Fruit fly (Drosophila melanogaster) whole organism, prepupa: ENCODE results near the gene Snx3.

Source experiments
- Blimp-1 ChIP-seq: fragments of 200-800 bp; sonication (Bioruptor generic); optimal IDR thresholded peaks from 3 replicates; lab custom pipeline; 2017; ENCODE audit warnings: missing biosample characterization, missing genetic modification characterization, mild to moderate bottlenecking, moderate library complexity, missing genetic modification reagents
- CG10669 ChIP-seq: fragments of 200-800 bp; sonication (Bioruptor generic); optimal IDR thresholded peaks from 3 replicates; lab custom pipeline; 2018; ENCODE audit warnings: missing biosample characterization, mild to moderate bottlenecking, missing genetic modification characterization, moderate library complexity
- CG11294 ChIP-seq: fragments of 200-800 bp; sonication (Bioruptor generic); IDR thresholded peaks from 2 replicates; pipeline ENCODE4 v1.3.6; 2022; ENCODE audit warnings: missing biosample characterization, missing genetic modification characterization
- CG11762 ChIP-seq: fragments of 200-800 bp; sonication (Bioruptor generic); optimal IDR thresholded peaks from 3 replicates; lab custom pipeline; 2016; ENCODE audit warnings: missing biosample characterization, missing genetic modification characterization; ENCODE audit not compliant: insufficient read depth
- CG11902 ChIP-seq: fragments of 200-800 bp; sonication (Bioruptor generic); optimal IDR thresholded peaks from 3 replicates; lab custom pipeline; 2016; ENCODE audit warnings: missing biosample characterization, missing genetic modification characterization
- CG3032 ChIP-seq: fragments of 200-800 bp; optimal IDR thresholded peaks from 2 replicates; lab custom pipeline; 2019; ENCODE audit warnings: missing biosample characterization, mild to moderate bottlenecking, missing genetic modification characterization, moderate library complexity
- CG31627 ChIP-seq: fragments of 200-800 bp; sonication (Bioruptor generic); optimal IDR thresholded peaks from 3 replicates; lab custom pipeline; 2016; ENCODE audit warnings: missing biosample characterization, missing genetic modification characterization
- CG32006 ChIP-seq: fragments of 200-800 bp; sonication (Bioruptor generic); optimal IDR thresholded peaks from 3 replicates; lab custom pipeline; 2017; ENCODE audit warnings: missing biosample characterization, mild to moderate bottlenecking, missing genetic modification characterization
- CG34406 ChIP-seq: fragments of 200-800 bp; sonication (Bioruptor generic); optimal IDR thresholded peaks from 3 replicates; lab custom pipeline; 2016; ENCODE audit warnings: missing biosample characterization, missing genetic modification characterization
- CG4318 ChIP-seq: fragments of 200-800 bp; sonication (Bioruptor generic); optimal IDR thresholded peaks from 3 replicates; lab custom pipeline; 2017; ENCODE audit warnings: missing biosample characterization, mild to moderate bottlenecking, missing genetic modification characterization
- CG6163 ChIP-seq: fragments of 200-800 bp; sonication (Bioruptor generic); IDR thresholded peaks from 3 replicates; pipeline ENCODE4 v1.3.6; 2022; ENCODE audit warnings: missing biosample characterization, missing genetic modification characterization
- CG6276 ChIP-seq: fragments of 200-800 bp; sonication (Bioruptor generic); optimal IDR thresholded peaks from 2 replicates; lab custom pipeline; 2017; ENCODE audit warnings: missing biosample characterization, mild to moderate bottlenecking, missing genetic modification characterization
- CG6792 ChIP-seq: fragments of 200-800 bp; sonication (Bioruptor generic); optimal IDR thresholded peaks from 3 replicates; lab custom pipeline; 2016; ENCODE audit warnings: missing biosample characterization, missing genetic modification characterization
- CG6808 ChIP-seq: fragments of 200-800 bp; sonication (Bioruptor generic); optimal IDR thresholded peaks from 3 replicates; lab custom pipeline; 2017; ENCODE audit warnings: missing biosample characterization, missing genetic modification characterization, mild to moderate bottlenecking, moderate library complexity, missing genetic modification reagents
- CG6854 ChIP-seq: fragments of 200-800 bp; sonication (Bioruptor generic); optimal IDR thresholded peaks from 2 replicates; lab custom pipeline; 2017; ENCODE audit warnings: missing biosample characterization, mild to moderate bottlenecking, missing genetic modification characterization
- CG7368 ChIP-seq: fragments of 200-800 bp; sonication (Bioruptor generic); optimal IDR thresholded peaks from 3 replicates; lab custom pipeline; 2016; ENCODE audit warnings: missing biosample characterization, missing genetic modification characterization
- CG8119 ChIP-seq: fragments of 200-800 bp; sonication (Bioruptor generic); IDR thresholded peaks from 3 replicates; pipeline ENCODE4 v1.3.6; 2022; ENCODE audit warnings: missing biosample characterization, missing genetic modification characterization
- CG9139 ChIP-seq: fragments of 200-800 bp; sonication (Bioruptor generic); optimal IDR thresholded peaks from 3 replicates; lab custom pipeline; 2017; ENCODE audit warnings: missing biosample characterization, mild to moderate bottlenecking, missing genetic modification characterization
- Eip78C ChIP-seq: fragments of 200-800 bp; sonication (Bioruptor generic); peaks from one replicate; lab custom pipeline; 2016; ENCODE audit warnings: missing biosample characterization, missing genetic modification characterization
- Eip93F ChIP-seq: fragments of 200-800 bp; sonication (Bioruptor generic); optimal IDR thresholded peaks from 2 replicates; lab custom pipeline; 2016; ENCODE audit warnings: missing biosample characterization, mild to moderate bottlenecking, missing genetic modification characterization
- Ets96B ChIP-seq: fragments of 200-800 bp; optimal IDR thresholded peaks from 2 replicates; lab custom pipeline; 2019; ENCODE audit warnings: missing biosample characterization, mild to moderate bottlenecking, missing genetic modification characterization, moderate library complexity
- Gug ChIP-seq: fragments of 200-800 bp; sonication (Bioruptor generic); IDR thresholded peaks from 2 replicates; pipeline ENCODE4 v1.3.6; 2022; ENCODE audit warnings: missing biosample characterization, missing genetic modification characterization
- Hr39 ChIP-seq: fragments of 200-800 bp; sonication (Bioruptor generic); optimal IDR thresholded peaks from 2 replicates; lab custom pipeline; 2016; ENCODE audit warnings: missing biosample characterization, missing genetic modification characterization
- Hr4 ChIP-seq: fragments of 200-800 bp; sonication (Bioruptor generic); optimal IDR thresholded peaks from 3 replicates; lab custom pipeline; 2016; ENCODE audit warnings: missing biosample characterization, missing genetic modification characterization
- Lpt ChIP-seq: fragments of 200-800 bp; sonication (Bioruptor generic); optimal IDR thresholded peaks from 3 replicates; lab custom pipeline; 2016; ENCODE audit warnings: missing biosample characterization, missing genetic modification characterization
- OdsH ChIP-seq: fragments of 200-800 bp; sonication (Bioruptor generic); optimal IDR thresholded peaks from 3 replicates; lab custom pipeline; 2016; ENCODE audit warnings: missing biosample characterization, missing genetic modification characterization
- Smox ChIP-seq: fragments of 200-800 bp; sonication (Bioruptor generic); optimal IDR thresholded peaks from 3 replicates; lab custom pipeline; 2016; ENCODE audit warnings: missing biosample characterization, missing genetic modification characterization
- Sox14 ChIP-seq: fragments of 200-800 bp; sonication (Bioruptor generic); optimal IDR thresholded peaks from 3 replicates; lab custom pipeline; 2016; ENCODE audit warnings: missing biosample characterization, missing genetic modification characterization
- Sox15 ChIP-seq: fragments of 200-800 bp; sonication (Bioruptor generic); optimal IDR thresholded peaks from 3 replicates; lab custom pipeline; 2016; ENCODE audit warnings: missing biosample characterization, missing genetic modification characterization
- achi ChIP-seq: fragments of 200-800 bp; sonication (Bioruptor generic); optimal IDR thresholded peaks from 3 replicates; lab custom pipeline; 2016; ENCODE audit warnings: missing biosample characterization, missing genetic modification characterization
- dac ChIP-seq: fragments of 200-800 bp; sonication (Bioruptor generic); optimal IDR thresholded peaks from 2 replicates; lab custom pipeline; 2017; ENCODE audit warnings: missing biosample characterization, mild to moderate bottlenecking, missing genetic modification characterization
- dsx ChIP-seq: fragments of 200-800 bp; optimal IDR thresholded peaks from 3 replicates; lab custom pipeline; 2019; ENCODE audit warnings: missing biosample characterization, mild to moderate bottlenecking, missing genetic modification characterization, moderate library complexity; ENCODE audit not compliant: poor library complexity, severe bottlenecking
- eg ChIP-seq: fragments of 200-800 bp; sonication (Bioruptor generic); IDR thresholded peaks from 3 replicates; pipeline ENCODE4 v1.3.6; 2022; ENCODE audit warnings: missing biosample characterization, missing genetic modification characterization
- fd85E ChIP-seq: fragments of 200-800 bp; sonication (Bioruptor generic); optimal IDR thresholded peaks from 3 replicates; lab custom pipeline; 2016; ENCODE audit warnings: missing biosample characterization, missing genetic modification characterization
- fkh ChIP-seq: fragments of 200-800 bp; sonication (Bioruptor generic); optimal IDR thresholded peaks from 3 replicates; lab custom pipeline; 2017; ENCODE audit warnings: missing biosample characterization, mild to moderate bottlenecking, missing genetic modification characterization, moderate library complexity
- pdm3 ChIP-seq: fragments of 200-800 bp; sonication (Bioruptor generic); optimal IDR thresholded peaks from 3 replicates; lab custom pipeline; 2016; ENCODE audit warnings: missing biosample characterization, missing genetic modification characterization
- salr ChIP-seq, 2 experiments: fragments of 200-800 bp; sonication (Bioruptor generic); optimal IDR thresholded peaks; 3 replicates each; lab custom pipeline; 2016 to 2018; ENCODE audit warnings: missing biosample characterization in 2 of 2, missing genetic modification characterization in 2 of 2, mild to moderate bottlenecking in 1 of 2
- spab ChIP-seq: fragments of 200-800 bp; sonication (Bioruptor generic); optimal IDR thresholded peaks from 2 replicates; lab custom pipeline; 2017; ENCODE audit warnings: missing biosample characterization, mild to moderate bottlenecking, missing genetic modification characterization, missing genetic modification reagents
- ss ChIP-seq, 2 experiments: fragments of 200-800 bp; sonication (Bioruptor generic); optimal IDR thresholded peaks; 2 replicates in 1 of 2; 3 replicates in 1 of 2; lab custom pipeline; 2017 to 2018; ENCODE audit warnings: mild to moderate bottlenecking in 2 of 2, missing biosample characterization in 2 of 2, missing genetic modification characterization in 2 of 2, moderate library complexity in 1 of 2
- vri ChIP-seq: fragments of 200-800 bp; sonication (Bioruptor generic); optimal IDR thresholded peaks from 3 replicates; lab custom pipeline; 2016; ENCODE audit warnings: missing biosample characterization, mild to moderate bottlenecking, missing genetic modification characterization

Gene Snx3

DNA sequence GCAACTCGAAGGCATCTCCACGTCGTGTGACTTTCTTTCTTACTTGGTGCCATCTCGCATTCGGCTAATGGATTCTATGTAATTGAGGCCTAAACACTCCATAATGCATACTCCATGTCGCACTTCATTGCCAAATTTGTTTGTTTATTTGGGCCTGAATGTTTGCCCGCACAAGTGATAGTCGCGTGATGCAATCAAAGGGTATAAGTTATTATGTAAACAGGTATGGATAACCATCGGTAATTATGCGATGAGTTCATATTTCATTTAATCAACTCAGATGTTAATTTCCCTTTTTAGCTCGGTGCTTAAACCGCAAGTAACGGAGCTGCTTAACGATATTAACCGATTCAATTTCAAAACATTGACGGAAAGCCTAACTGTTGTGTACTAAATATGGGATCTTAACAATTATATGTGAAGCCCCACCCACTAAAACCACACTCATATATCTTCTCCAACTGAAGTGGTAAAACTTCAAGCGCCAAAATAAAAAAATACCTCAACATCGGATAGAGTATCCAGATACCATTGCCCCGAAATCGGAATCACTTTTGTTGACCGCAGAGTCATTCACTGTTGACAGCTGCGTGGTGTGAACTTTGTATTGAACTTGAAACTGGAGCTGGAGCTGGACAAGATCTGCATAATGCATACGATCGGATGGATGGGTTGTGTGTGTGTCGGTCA is 16.9 kb downstream of the Snx3 start (continued):
- TF ChIP-seq Hr39 (GFP tag; lab: Kevin White, UChicago) (peak; percentile 17), pdm3 (GFP tag; lab: Kevin White, UChicago) (peak; percentile 14)

DNA sequence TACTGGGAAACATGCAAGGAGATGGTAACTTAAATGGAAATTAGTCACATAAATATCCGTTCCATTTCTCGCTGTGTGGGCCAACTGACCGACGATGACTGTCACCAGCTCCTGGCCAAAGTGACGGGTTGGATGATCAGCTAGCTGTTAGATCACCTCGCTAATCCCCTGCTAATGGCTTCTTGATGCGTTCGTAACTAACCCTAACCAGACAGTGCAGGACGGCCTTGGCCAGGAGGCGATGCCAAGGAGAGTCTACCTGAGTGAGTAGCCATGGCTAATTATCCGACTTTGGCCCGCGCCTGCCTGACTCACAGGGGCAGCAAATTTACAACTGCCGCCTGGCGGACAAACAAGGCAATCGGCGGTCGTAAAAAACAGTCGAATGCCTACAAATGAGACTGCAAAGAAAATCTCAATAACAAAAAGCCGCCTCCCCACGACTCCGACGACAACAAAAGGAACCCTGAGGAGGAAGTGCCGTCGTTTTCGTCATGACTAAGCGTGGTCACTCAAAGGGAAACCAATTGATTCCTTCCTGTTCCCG is 18.0 kb downstream of the Snx3 start:
- TF ChIP-seq CG8119 (GFP tag; lab: Robert Waterston, UW) (no peak), Eip78C (GFP tag; lab: Kevin White, UChicago) (peak; percentile 33), CG6163 (GFP tag; lab: Robert Waterston, UW) (0 out of 3 replicates have a peak, but pooled peaks have one; percentile 21)

DNA sequence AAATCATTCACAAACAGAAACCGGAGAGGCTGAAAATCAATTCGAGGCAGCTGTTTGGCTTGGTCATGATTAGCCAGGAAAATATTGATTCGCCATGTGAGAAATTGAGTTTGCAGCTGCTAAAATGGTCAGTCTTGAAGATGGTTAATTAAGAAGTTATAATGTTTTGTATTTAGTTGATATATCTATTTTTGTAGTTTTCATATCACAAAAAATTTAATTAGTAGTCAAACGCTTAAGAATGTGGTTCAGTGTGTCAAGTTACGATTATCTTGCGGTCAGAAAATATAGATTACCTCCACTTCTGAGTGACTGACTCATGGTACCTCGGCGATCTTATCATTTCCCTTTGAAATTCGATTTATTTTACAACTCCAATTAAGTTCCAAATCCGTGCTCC is 19.1 kb downstream of the Snx3 start:
- TF ChIP-seq Eip78C (GFP tag; lab: Kevin White, UChicago), result peak; percentile 78
- TF ChIP-seq CG6792, result no peak

DNA sequence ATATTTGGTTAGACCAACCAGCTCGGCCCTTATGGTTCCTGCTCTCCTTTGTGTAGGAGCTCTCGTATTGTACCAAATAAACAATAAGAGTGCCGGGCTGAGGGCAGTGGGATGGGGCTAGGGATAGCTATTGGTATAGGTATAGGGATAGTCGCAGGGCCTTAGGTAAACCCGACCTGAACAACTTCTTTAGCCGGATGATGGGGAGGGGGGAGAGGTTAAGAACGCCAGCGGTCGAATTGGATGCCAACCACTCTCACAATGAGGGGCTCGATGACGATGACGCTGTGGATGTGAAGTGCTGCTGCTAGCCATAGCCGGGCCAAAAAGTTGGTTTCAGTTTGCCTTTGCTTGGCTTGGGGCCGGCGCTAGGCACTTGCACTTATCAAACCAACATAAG is 19.5 kb downstream of the Snx3 start:
- TF ChIP-seq salr (GFP tag; optimal IDR thresholded peaks at IDR 0.05; lab: Kevin White, UChicago) (no peak), CG3032 (tag; lab: Kevin White, UChicago) (no peak), fd85E (GFP tag; lab: Kevin White, UChicago) (no peak), OdsH (GFP tag; lab: Kevin White, UChicago) (no peak), CG31627 (GFP tag; lab: Kevin White, UChicago) (no peak), Ets96B (no peak), Eip78C (GFP tag; lab: Kevin White, UChicago) (no peak), achi (no peak), Sox14 (GFP tag; lab: Kevin White, UChicago) (no peak), Eip93F (GFP tag; lab: Kevin White, UChicago) (no peak), Smox (GFP tag; lab: Kevin White, UChicago) (no peak), CG6163 (GFP tag; lab: Robert Waterston, UW) (no peak), CG11762 (GFP tag; lab: Kevin White, UChicago) (no peak), Blimp-1 (GFP tag; lab: Kevin White, UChicago) (no peak), CG7368 (GFP tag; lab: Kevin White, UChicago) (no peak), Hr4 (no peak), CG32006 (GFP tag; lab: Kevin White, UChicago) (no peak), pdm3 (GFP tag; lab: Kevin White, UChicago) (no peak), CG6808 (GFP tag; lab: Kevin White, UChicago) (no peak)

DNA sequence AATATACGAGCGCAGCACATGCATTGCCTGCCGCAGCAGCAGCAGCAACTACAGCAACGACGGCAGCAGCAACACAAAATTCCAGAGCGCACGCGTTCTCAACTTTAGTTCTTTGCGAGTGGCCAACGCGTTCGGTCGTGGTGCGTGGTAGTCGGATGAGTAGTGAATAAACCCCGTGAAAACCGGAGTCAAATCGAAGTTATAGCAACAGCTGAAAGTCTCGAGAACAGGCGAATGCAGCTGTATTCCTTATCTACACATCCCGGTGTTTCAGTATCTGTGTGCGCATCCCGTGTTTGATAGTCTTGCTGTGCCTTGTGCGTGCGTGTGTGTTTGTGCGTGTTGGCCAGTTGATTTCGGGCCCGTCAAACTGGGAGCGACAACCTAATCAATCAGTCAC is 20.1 kb downstream of the Snx3 start, which contains the start of gene Dtg:
Gene Dtg, plus strand, starts transcription at position 105 of the 400 bp plus-strand sequence.
- TF ChIP-seq ss (GFP tag; optimal IDR thresholded peaks at IDR 0.05; lab: Kevin White, UChicago) (peak; percentile 2 to 81), Sox15 (GFP tag; lab: Kevin White, UChicago) (no peak), spab (GFP tag; lab: Kevin White, UChicago) (no peak), Gug (GFP tag; lab: Robert Waterston, UW) (no peak), CG11902 (GFP tag; lab: Kevin White, UChicago) (no peak), achi (no peak), eg (GFP tag; lab: Robert Waterston, UW) (0 out of 3 replicates have a peak, but pooled peaks have one; percentile 6), CG6792 (no peak), CG9139 (peak; percentile 20), CG32006 (GFP tag; lab: Kevin White, UChicago) (no peak), dsx (GFP tag; lab: Kevin White, UChicago) (peak; percentile 8), CG4318 (GFP tag; lab: Kevin White, UChicago) (no peak), CG11294 (GFP tag; lab: Robert Waterston, UW) (no peak), Lpt (GFP tag; lab: Kevin White, UChicago) (no peak), CG6854 (GFP tag; lab: Kevin White, UChicago) (peak; percentile 1), dac (GFP tag; lab: Kevin White, UChicago) (no peak), CG7368 (GFP tag; lab: Kevin White, UChicago) (no peak), CG6808 (GFP tag; lab: Kevin White, UChicago) (no peak), CG6276 (GFP tag; lab: Kevin White, UChicago) (no peak), pdm3 (GFP tag; lab: Kevin White, UChicago) (no peak), Sox14 (GFP tag; lab: Kevin White, UChicago) (no peak), CG34406 (GFP tag; lab: Kevin White, UChicago) (no peak), fkh (no peak), Hr4 (no peak), CG8119 (GFP tag; lab: Robert Waterston, UW) (0 out of 3 replicates have a peak, but pooled peaks have one; percentile 5), vri (GFP tag; lab: Kevin White, UChicago) (no peak), CG10669 (GFP tag; lab: Kevin White, UChicago) (no peak), Eip78C (GFP tag; lab: Kevin White, UChicago) (peak; percentile 59), Blimp-1 (GFP tag; lab: Kevin White, UChicago) (no peak)
